Fruit fly (Drosophila melanogaster) whole organism, prepupa: ENCODE measurements around the gene CG43759.

ENCODE experiments used
- Blimp-1 ChIP-seq: fragments of 200-800 bp; sonication (Bioruptor generic); optimal IDR thresholded peaks from 3 replicates; lab custom pipeline; 2017; ENCODE audit warnings: missing biosample characterization, missing genetic modification characterization, mild to moderate bottlenecking, moderate library complexity, missing genetic modification reagents
- CG10669 ChIP-seq: fragments of 200-800 bp; sonication (Bioruptor generic); optimal IDR thresholded peaks from 3 replicates; lab custom pipeline; 2018; ENCODE audit warnings: missing biosample characterization, mild to moderate bottlenecking, missing genetic modification characterization, moderate library complexity
- CG11762 ChIP-seq: fragments of 200-800 bp; sonication (Bioruptor generic); optimal IDR thresholded peaks from 3 replicates; lab custom pipeline; 2016; ENCODE audit warnings: missing biosample characterization, missing genetic modification characterization; ENCODE audit not compliant: insufficient read depth
- CG11902 ChIP-seq: fragments of 200-800 bp; sonication (Bioruptor generic); optimal IDR thresholded peaks from 3 replicates; lab custom pipeline; 2016; ENCODE audit warnings: missing biosample characterization, missing genetic modification characterization
- CG15336 ChIP-seq: fragments of 200-800 bp; sonication (Bioruptor generic); IDR thresholded peaks from 2 replicates; pipeline ENCODE4 v1.3.6; 2022; ENCODE audit warnings: missing biosample characterization, missing genetic modification characterization
- CG1621 ChIP-seq: fragments of 200-800 bp; sonication (Bioruptor generic); optimal IDR thresholded peaks from 3 replicates; lab custom pipeline; 2018; ENCODE audit warnings: missing biosample characterization, mild to moderate bottlenecking, missing genetic modification characterization
- CG16779 ChIP-seq: fragments of 200-800 bp; sonication (Bioruptor generic); optimal IDR thresholded peaks from 3 replicates; lab custom pipeline; 2017; ENCODE audit warnings: missing biosample characterization, mild to moderate bottlenecking, missing genetic modification characterization
- CG31627 ChIP-seq: fragments of 200-800 bp; sonication (Bioruptor generic); optimal IDR thresholded peaks from 3 replicates; lab custom pipeline; 2016; ENCODE audit warnings: missing biosample characterization, missing genetic modification characterization
- CG32006 ChIP-seq: fragments of 200-800 bp; sonication (Bioruptor generic); optimal IDR thresholded peaks from 3 replicates; lab custom pipeline; 2017; ENCODE audit warnings: missing biosample characterization, mild to moderate bottlenecking, missing genetic modification characterization
- CG34406 ChIP-seq: fragments of 200-800 bp; sonication (Bioruptor generic); optimal IDR thresholded peaks from 3 replicates; lab custom pipeline; 2016; ENCODE audit warnings: missing biosample characterization, missing genetic modification characterization
- CG3919 ChIP-seq: fragments of 200-800 bp; sonication (Bioruptor generic); optimal IDR thresholded peaks from 3 replicates; lab custom pipeline; 2016; ENCODE audit warnings: missing biosample characterization, missing genetic modification characterization
- CG4318 ChIP-seq: fragments of 200-800 bp; sonication (Bioruptor generic); optimal IDR thresholded peaks from 3 replicates; lab custom pipeline; 2017; ENCODE audit warnings: missing biosample characterization, mild to moderate bottlenecking, missing genetic modification characterization
- CG6163 ChIP-seq: fragments of 200-800 bp; sonication (Bioruptor generic); IDR thresholded peaks from 3 replicates; pipeline ENCODE4 v1.3.6; 2022; ENCODE audit warnings: missing biosample characterization, missing genetic modification characterization
- CG6276 ChIP-seq: fragments of 200-800 bp; sonication (Bioruptor generic); optimal IDR thresholded peaks from 2 replicates; lab custom pipeline; 2017; ENCODE audit warnings: missing biosample characterization, mild to moderate bottlenecking, missing genetic modification characterization
- CG6792 ChIP-seq: fragments of 200-800 bp; sonication (Bioruptor generic); optimal IDR thresholded peaks from 3 replicates; lab custom pipeline; 2016; ENCODE audit warnings: missing biosample characterization, missing genetic modification characterization
- CG6808 ChIP-seq: fragments of 200-800 bp; sonication (Bioruptor generic); optimal IDR thresholded peaks from 3 replicates; lab custom pipeline; 2017; ENCODE audit warnings: missing biosample characterization, missing genetic modification characterization, mild to moderate bottlenecking, moderate library complexity, missing genetic modification reagents
- CG6854 ChIP-seq: fragments of 200-800 bp; sonication (Bioruptor generic); optimal IDR thresholded peaks from 2 replicates; lab custom pipeline; 2017; ENCODE audit warnings: missing biosample characterization, mild to moderate bottlenecking, missing genetic modification characterization
- CG7368 ChIP-seq: fragments of 200-800 bp; sonication (Bioruptor generic); optimal IDR thresholded peaks from 3 replicates; lab custom pipeline; 2016; ENCODE audit warnings: missing biosample characterization, missing genetic modification characterization
- CG8119 ChIP-seq: fragments of 200-800 bp; sonication (Bioruptor generic); IDR thresholded peaks from 3 replicates; pipeline ENCODE4 v1.3.6; 2022; ENCODE audit warnings: missing biosample characterization, missing genetic modification characterization
- CG8319 ChIP-seq: fragments of 200-800 bp; sonication (Bioruptor generic); optimal IDR thresholded peaks from 3 replicates; lab custom pipeline; 2016; ENCODE audit warnings: missing biosample characterization, missing genetic modification characterization
- CG9139 ChIP-seq: fragments of 200-800 bp; sonication (Bioruptor generic); optimal IDR thresholded peaks from 3 replicates; lab custom pipeline; 2017; ENCODE audit warnings: missing biosample characterization, mild to moderate bottlenecking, missing genetic modification characterization
- Eip75B ChIP-seq: fragments of 200-800 bp; sonication (Bioruptor generic); optimal IDR thresholded peaks from 3 replicates; lab custom pipeline; 2016; ENCODE audit warnings: missing biosample characterization, missing genetic modification characterization
- Eip78C ChIP-seq: fragments of 200-800 bp; sonication (Bioruptor generic); peaks from one replicate; lab custom pipeline; 2016; ENCODE audit warnings: missing biosample characterization, missing genetic modification characterization
- Eip93F ChIP-seq: fragments of 200-800 bp; sonication (Bioruptor generic); optimal IDR thresholded peaks from 2 replicates; lab custom pipeline; 2016; ENCODE audit warnings: missing biosample characterization, mild to moderate bottlenecking, missing genetic modification characterization
- Ets21C ChIP-seq: fragments of 200-800 bp; sonication (Bioruptor generic); optimal IDR thresholded peaks from 3 replicates; lab custom pipeline; 2016; ENCODE audit warnings: missing biosample characterization, missing genetic modification characterization
- Ets96B ChIP-seq: fragments of 200-800 bp; optimal IDR thresholded peaks from 2 replicates; lab custom pipeline; 2019; ENCODE audit warnings: missing biosample characterization, mild to moderate bottlenecking, missing genetic modification characterization, moderate library complexity
- Gug ChIP-seq: fragments of 200-800 bp; sonication (Bioruptor generic); IDR thresholded peaks from 2 replicates; pipeline ENCODE4 v1.3.6; 2022; ENCODE audit warnings: missing biosample characterization, missing genetic modification characterization
- Hr38 ChIP-seq: sonication (Bioruptor generic); optimal IDR thresholded peaks from 2 replicates; lab custom pipeline; 2016; ENCODE audit warnings: missing biosample characterization, missing genetic modification characterization
- Hr4 ChIP-seq: fragments of 200-800 bp; sonication (Bioruptor generic); optimal IDR thresholded peaks from 3 replicates; lab custom pipeline; 2016; ENCODE audit warnings: missing biosample characterization, missing genetic modification characterization
- Lpt ChIP-seq: fragments of 200-800 bp; sonication (Bioruptor generic); optimal IDR thresholded peaks from 3 replicates; lab custom pipeline; 2016; ENCODE audit warnings: missing biosample characterization, missing genetic modification characterization
- Met ChIP-seq: fragments of 200-800 bp; sonication (Bioruptor generic); optimal IDR thresholded peaks from 3 replicates; lab custom pipeline; 2016; ENCODE audit warnings: missing biosample characterization, missing genetic modification characterization
- OdsH ChIP-seq: fragments of 200-800 bp; sonication (Bioruptor generic); optimal IDR thresholded peaks from 3 replicates; lab custom pipeline; 2016; ENCODE audit warnings: missing biosample characterization, missing genetic modification characterization
- Smox ChIP-seq: fragments of 200-800 bp; sonication (Bioruptor generic); optimal IDR thresholded peaks from 3 replicates; lab custom pipeline; 2016; ENCODE audit warnings: missing biosample characterization, missing genetic modification characterization
- Sox102F ChIP-seq: fragments of 200-800 bp; sonication (Bioruptor generic); optimal IDR thresholded peaks from 2 replicates; lab custom pipeline; 2016; ENCODE audit warnings: missing biosample characterization, mild to moderate bottlenecking, missing genetic modification characterization
- Sox14 ChIP-seq: fragments of 200-800 bp; sonication (Bioruptor generic); optimal IDR thresholded peaks from 3 replicates; lab custom pipeline; 2016; ENCODE audit warnings: missing biosample characterization, missing genetic modification characterization
- Sox15 ChIP-seq: fragments of 200-800 bp; sonication (Bioruptor generic); optimal IDR thresholded peaks from 3 replicates; lab custom pipeline; 2016; ENCODE audit warnings: missing biosample characterization, missing genetic modification characterization
- achi ChIP-seq: fragments of 200-800 bp; sonication (Bioruptor generic); optimal IDR thresholded peaks from 3 replicates; lab custom pipeline; 2016; ENCODE audit warnings: missing biosample characterization, missing genetic modification characterization
- acj6 ChIP-seq: fragments of 200-800 bp; sonication (Bioruptor generic); optimal IDR thresholded peaks from 3 replicates; lab custom pipeline; 2016; ENCODE audit warnings: missing biosample characterization, missing genetic modification characterization
- cyc ChIP-seq: fragments of 200-800 bp; sonication (Bioruptor generic); optimal IDR thresholded peaks from 3 replicates; lab custom pipeline; 2016; ENCODE audit warnings: missing biosample characterization, missing genetic modification characterization
- dac ChIP-seq: fragments of 200-800 bp; sonication (Bioruptor generic); optimal IDR thresholded peaks from 2 replicates; lab custom pipeline; 2017; ENCODE audit warnings: missing biosample characterization, mild to moderate bottlenecking, missing genetic modification characterization
- dsx ChIP-seq: fragments of 200-800 bp; optimal IDR thresholded peaks from 3 replicates; lab custom pipeline; 2019; ENCODE audit warnings: missing biosample characterization, mild to moderate bottlenecking, missing genetic modification characterization, moderate library complexity; ENCODE audit not compliant: poor library complexity, severe bottlenecking
- eg ChIP-seq: fragments of 200-800 bp; sonication (Bioruptor generic); IDR thresholded peaks from 3 replicates; pipeline ENCODE4 v1.3.6; 2022; ENCODE audit warnings: missing biosample characterization, missing genetic modification characterization
- esn ChIP-seq: fragments of 200-800 bp; sonication (Bioruptor generic); optimal IDR thresholded peaks from 2 replicates; lab custom pipeline; 2016; ENCODE audit warnings: missing biosample characterization, mild to moderate bottlenecking, missing genetic modification characterization, moderate library complexity
- fd59A ChIP-seq: fragments of 200-800 bp; sonication (Bioruptor generic); optimal IDR thresholded peaks from 2 replicates; lab custom pipeline; 2017; ENCODE audit warnings: missing biosample characterization, mild to moderate bottlenecking, missing genetic modification characterization, missing genetic modification reagents
- fkh ChIP-seq: fragments of 200-800 bp; sonication (Bioruptor generic); optimal IDR thresholded peaks from 3 replicates; lab custom pipeline; 2017; ENCODE audit warnings: missing biosample characterization, mild to moderate bottlenecking, missing genetic modification characterization, moderate library complexity
- lz ChIP-seq: fragments of 200-800 bp; sonication (Bioruptor generic); optimal IDR thresholded peaks from 3 replicates; lab custom pipeline; 2016; ENCODE audit warnings: missing biosample characterization, missing genetic modification characterization
- net ChIP-seq: fragments of 200-800 bp; sonication (Bioruptor generic); optimal IDR thresholded peaks from 3 replicates; lab custom pipeline; 2016; ENCODE audit warnings: missing biosample characterization, missing genetic modification characterization
- pdm3 ChIP-seq: fragments of 200-800 bp; sonication (Bioruptor generic); optimal IDR thresholded peaks from 3 replicates; lab custom pipeline; 2016; ENCODE audit warnings: missing biosample characterization, missing genetic modification characterization
- salr ChIP-seq, 2 experiments: fragments of 200-800 bp; sonication (Bioruptor generic); optimal IDR thresholded peaks; 3 replicates each; lab custom pipeline; 2016 to 2018; ENCODE audit warnings: missing biosample characterization in 2 of 2, missing genetic modification characterization in 2 of 2, mild to moderate bottlenecking in 1 of 2
- ss ChIP-seq, 2 experiments: fragments of 200-800 bp; sonication (Bioruptor generic); optimal IDR thresholded peaks; 2 replicates in 1 of 2; 3 replicates in 1 of 2; lab custom pipeline; 2017 to 2018; ENCODE audit warnings: mild to moderate bottlenecking in 2 of 2, missing biosample characterization in 2 of 2, missing genetic modification characterization in 2 of 2, moderate library complexity in 1 of 2
- svp ChIP-seq: fragments of 200-800 bp; sonication (Bioruptor generic); peaks from one replicate; lab custom pipeline; 2016; ENCODE audit warnings: missing biosample characterization, missing genetic modification characterization
- vri ChIP-seq: fragments of 200-800 bp; sonication (Bioruptor generic); optimal IDR thresholded peaks from 3 replicates; lab custom pipeline; 2016; ENCODE audit warnings: missing biosample characterization, mild to moderate bottlenecking, missing genetic modification characterization

Gene CG43759

dm6 chrX:18929946-18930562, at the start of gene CG43759:
Gene CG43759, plus strand, starts transcription at chrX:18930335.
- TF ChIP-seq CG6276 (GFP tag; lab: Kevin White, UChicago) (no peak), CG6163 (peak; percentile 46; the same call in 1 of the 3 replicates), Blimp-1 (GFP tag; lab: Kevin White, UChicago) (no peak), esn (GFP tag; lab: Kevin White, UChicago) (no peak), CG10669 (no peak), CG3919 (GFP tag; lab: Kevin White, UChicago) (peak; percentile 5), CG9139 (GFP tag; lab: Kevin White, UChicago) (peak; percentile 8), vri (peak; percentile 16), fd59A (GFP tag; lab: Kevin White, UChicago) (no peak), fkh (GFP tag; lab: Kevin White, UChicago) (peak; percentile 21), CG11902 (GFP tag; lab: Kevin White, UChicago) (no peak), Ets21C (GFP tag; lab: Kevin White, UChicago) (no peak), Smox (GFP tag; lab: Kevin White, UChicago) (no peak), CG11762 (GFP tag; lab: Kevin White, UChicago) (no peak), Lpt (GFP tag; lab: Kevin White, UChicago) (no peak), CG16779 (tag; lab: Kevin White, UChicago) (no peak), cyc (GFP tag; lab: Kevin White, UChicago) (no peak), salr (GFP tag; optimal IDR thresholded peaks at IDR 0.05; lab: Kevin White, UChicago) (no peak), OdsH (GFP tag; lab: Kevin White, UChicago) (no peak), Hr4 (GFP tag; lab: Kevin White, UChicago) (no peak), pdm3 (GFP tag; lab: Kevin White, UChicago) (no peak), Sox14 (GFP tag; lab: Kevin White, UChicago) (no peak), CG7368 (GFP tag; lab: Kevin White, UChicago) (no peak), CG4318 (GFP tag; lab: Kevin White, UChicago) (no peak), Eip93F (GFP tag; lab: Kevin White, UChicago) (no peak), CG34406 (GFP tag; lab: Kevin White, UChicago) (no peak), lz (no peak), ss (GFP tag; optimal IDR thresholded peaks at IDR 0.05; lab: Kevin White, UChicago) (peak in 1 of 2 experiments; percentile 36), achi (no peak), CG31627 (GFP tag; lab: Kevin White, UChicago) (no peak), net (GFP tag; lab: Kevin White, UChicago) (peak; percentile 26), CG6854 (GFP tag; lab: Kevin White, UChicago) (no peak), Eip78C (GFP tag; lab: Kevin White, UChicago) (peak; percentile 50), dsx (peak; percentile 20), Hr38 (no peak), CG32006 (no peak), Sox15 (GFP tag; lab: Kevin White, UChicago) (no peak), CG1621 (tag; lab: Kevin White, UChicago) (peak; percentile 33), Met (GFP tag; lab: Kevin White, UChicago) (no peak), CG6792 (GFP tag; lab: Kevin White, UChicago) (no peak), svp (GFP tag; lab: Kevin White, UChicago) (no peak), Sox102F (peak; percentile 24), Ets96B (tag; lab: Kevin White, UChicago) (no peak), Eip75B (GFP tag; lab: Kevin White, UChicago) (no peak), CG8119 (GFP tag; lab: Robert Waterston, UW) (peak; percentile 31; the same call in 1 of the 3 replicates), CG6808 (GFP tag; lab: Kevin White, UChicago) (no peak), acj6 (GFP tag; lab: Kevin White, UChicago) (no peak), CG15336 (GFP tag; lab: Robert Waterston, UW) (peak; percentile 36; the same call in 1 of the 2 replicates), eg (GFP tag; lab: Robert Waterston, UW) (0 out of 3 replicates have a peak, but pooled peaks have one; percentile 40), Gug (no peak), dac (GFP tag; lab: Kevin White, UChicago) (no peak), CG8319 (GFP tag; lab: Kevin White, UChicago) (no peak)
